Worm (Caenorhabditis elegans) whole organism, L2 larva: ENCODE results near the gene EGAP2.1.
A peak's percentile ranks its signal among the peaks of the same experiment; 100 is the strongest.

Experiments used
- C34F6.9 ChIP-seq: fragments of 150-350 bp; optimal IDR thresholded peaks from 2 replicates; lab custom pipeline; 2014; ENCODE audit warnings: missing biosample characterization, missing genetic modification characterization
- F13H6.1 ChIP-seq: sonication (generic microtip); optimal IDR thresholded peaks from 2 replicates; lab custom pipeline; 2016; ENCODE audit warnings: missing genetic modification characterization, missing compliant biosample characterization
- R02D3.7 ChIP-seq: fragments of 150-350 bp; optimal IDR thresholded peaks from 2 replicates; lab custom pipeline; 2014; ENCODE audit warnings: missing biosample characterization, missing genetic modification characterization
- Y55F3AM.14 ChIP-seq: fragments of 200-800 bp; sonication (Bioruptor generic); optimal IDR thresholded peaks from 2 replicates; lab custom pipeline; 2018; ENCODE audit warnings: mild to moderate bottlenecking, missing genetic modification characterization, missing compliant biosample characterization
- ZK546.5 ChIP-seq: sonication (generic microtip); optimal IDR thresholded peaks from 2 replicates; lab custom pipeline; 2017; ENCODE audit warnings: missing biosample characterization, missing genetic modification characterization
- alr-1 ChIP-seq: fragments of 150-350 bp; optimal IDR thresholded peaks from 2 replicates; lab custom pipeline; 2014; ENCODE audit warnings: missing biosample characterization, missing genetic modification characterization
- aly-2 ChIP-seq: fragments of 150-350 bp; optimal IDR thresholded peaks from 2 replicates; lab custom pipeline; 2014; ENCODE audit warnings: missing biosample characterization, missing genetic modification characterization
- ama-1 ChIP-seq: fragments of 150-350 bp; optimal IDR thresholded peaks from 2 replicates; lab custom pipeline; 2018; ENCODE audit warnings: inconsistent platforms
- blmp-1 ChIP-seq: sonication (generic microtip); optimal IDR thresholded peaks from 2 replicates; lab custom pipeline; 2017; ENCODE audit warnings: missing genetic modification characterization, mild to moderate bottlenecking, missing compliant biosample characterization, antibody characterized with exemption, moderate library complexity; ENCODE audit not compliant: insufficient read depth
- ceh-16 ChIP-seq: fragments of 150-350 bp; optimal IDR thresholded peaks from 2 replicates; lab custom pipeline; 2014; ENCODE audit warnings: missing biosample characterization, missing genetic modification characterization
- ceh-82 ChIP-seq: fragments of 150-350 bp; optimal IDR thresholded peaks from 2 replicates; lab custom pipeline; 2014; ENCODE audit warnings: missing biosample characterization, missing genetic modification characterization
- crh-2 ChIP-seq: sonication (generic microtip); optimal IDR thresholded peaks from 2 replicates; lab custom pipeline; 2017; ENCODE audit warnings: missing biosample characterization, missing genetic modification characterization
- dmd-4 ChIP-seq: sonication (generic microtip); optimal IDR thresholded peaks from 2 replicates; lab custom pipeline; 2017; ENCODE audit warnings: missing biosample characterization, missing genetic modification characterization
- egl-27 ChIP-seq: sonication (generic microtip); optimal IDR thresholded peaks from 3 replicates; lab custom pipeline; 2017; ENCODE audit warnings: missing biosample characterization, missing genetic modification reagents, missing genetic modification characterization
- elt-1 ChIP-seq: fragments of 150-350 bp; optimal IDR thresholded peaks from 2 replicates; lab custom pipeline; 2014; ENCODE audit warnings: missing biosample characterization, missing genetic modification characterization
- elt-3 ChIP-seq: sonication (generic microtip); optimal IDR thresholded peaks from 2 replicates; lab custom pipeline; 2017; ENCODE audit warnings: missing biosample characterization, missing genetic modification characterization
- fos-1 ChIP-seq: fragments of 150-350 bp; optimal IDR thresholded peaks from 2 replicates; lab custom pipeline; 2014; ENCODE audit warnings: missing biosample characterization, missing genetic modification characterization
- gmeb-1 ChIP-seq: fragments of 150-350 bp; optimal IDR thresholded peaks from 2 replicates; lab custom pipeline; 2014; ENCODE audit warnings: missing biosample characterization, missing genetic modification characterization
- lin-11 ChIP-seq: fragments of 150-350 bp; sonication (generic microtip); optimal IDR thresholded peaks from 2 replicates; lab custom pipeline; 2014; ENCODE audit warnings: missing biosample characterization, missing genetic modification characterization, inconsistent platforms, mixed read lengths
- lin-13 ChIP-seq: fragments of 150-350 bp; optimal IDR thresholded peaks from 2 replicates; lab custom pipeline; 2014; ENCODE audit warnings: missing biosample characterization, missing genetic modification reagents, missing genetic modification characterization
- lin-39 ChIP-seq: fragments of 150-350 bp; optimal IDR thresholded peaks from 2 replicates; lab custom pipeline; 2014; ENCODE audit warnings: missing biosample characterization, missing genetic modification reagents, missing genetic modification characterization
- lsy-2 ChIP-seq, 2 experiments: fragments of 150-350 bp in 1 of 2; sonication (generic microtip) in 1 of 2; optimal IDR thresholded peaks; 2 replicates each; lab custom pipeline; 2014 to 2017; ENCODE audit warnings: missing biosample characterization in 2 of 2, missing genetic modification characterization in 2 of 2
- mab-5 ChIP-seq: fragments of 150-350 bp; optimal IDR thresholded peaks from 2 replicates; lab custom pipeline; 2014; ENCODE audit warnings: missing biosample characterization, missing genetic modification characterization
- mbf-1 ChIP-seq: sonication (generic microtip); optimal IDR thresholded peaks from 2 replicates; lab custom pipeline; 2017; ENCODE audit warnings: missing biosample characterization, missing genetic modification characterization
- mdl-1 ChIP-seq, 2 experiments: fragments of 150-350 bp in 1 of 2; sonication (generic microtip) in 1 of 2; optimal IDR thresholded peaks; 2 replicates each; lab custom pipeline; 2017; ENCODE audit warnings: missing biosample characterization in 2 of 2, missing genetic modification characterization in 2 of 2
- nhr-10 ChIP-seq: sonication (generic microtip); optimal IDR thresholded peaks from 2 replicates; lab custom pipeline; 2017; ENCODE audit warnings: missing biosample characterization, missing genetic modification characterization
- nhr-11 ChIP-seq: fragments of 150-350 bp; optimal IDR thresholded peaks from 2 replicates; lab custom pipeline; 2014; ENCODE audit warnings: missing biosample characterization, missing genetic modification characterization
- nhr-12 ChIP-seq: fragments of 150-350 bp; optimal IDR thresholded peaks from 2 replicates; lab custom pipeline; 2014; ENCODE audit warnings: missing biosample characterization, missing genetic modification characterization
- nhr-129 ChIP-seq: fragments of 150-350 bp; optimal IDR thresholded peaks from 2 replicates; lab custom pipeline; 2014; ENCODE audit warnings: missing biosample characterization, missing genetic modification characterization
- nhr-21 ChIP-seq: fragments of 150-350 bp; optimal IDR thresholded peaks from 2 replicates; lab custom pipeline; 2014; ENCODE audit warnings: missing biosample characterization, missing genetic modification characterization
- nhr-23 ChIP-seq: fragments of 150-350 bp; optimal IDR thresholded peaks from 2 replicates; lab custom pipeline; 2014; ENCODE audit warnings: missing biosample characterization, missing genetic modification reagents, missing genetic modification characterization
- nhr-237 ChIP-seq: fragments of 150-350 bp; optimal IDR thresholded peaks from 2 replicates; lab custom pipeline; 2014; ENCODE audit warnings: missing biosample characterization, missing genetic modification characterization
- nhr-25 ChIP-seq: fragments of 150-350 bp; sonication (generic microtip); optimal IDR thresholded peaks from 3 replicates; lab custom pipeline; 2014; ENCODE audit warnings: missing biosample characterization, missing genetic modification characterization
- nhr-6 ChIP-seq: fragments of 150-350 bp; optimal IDR thresholded peaks from 2 replicates; lab custom pipeline; 2014; ENCODE audit warnings: missing biosample characterization, missing genetic modification characterization
- nhr-77 ChIP-seq: fragments of 150-350 bp; optimal IDR thresholded peaks from 2 replicates; lab custom pipeline; 2014; ENCODE audit warnings: missing biosample characterization, missing genetic modification characterization
- peb-1 ChIP-seq: fragments of 150-350 bp; optimal IDR thresholded peaks from 2 replicates; lab custom pipeline; 2014; ENCODE audit warnings: missing biosample characterization, missing genetic modification characterization
- sem-4 ChIP-seq: fragments of 150-350 bp; optimal IDR thresholded peaks from 2 replicates; lab custom pipeline; 2014; ENCODE audit warnings: missing biosample characterization, missing genetic modification reagents, missing genetic modification characterization
- skn-1 ChIP-seq: sonication (generic microtip); optimal IDR thresholded peaks from 2 replicates; lab custom pipeline; 2017; ENCODE audit warnings: missing biosample characterization, missing genetic modification characterization
- sma-3 ChIP-seq: sonication (generic microtip); optimal IDR thresholded peaks from 2 replicates; lab custom pipeline; 2016; ENCODE audit warnings: missing genetic modification reagents, missing genetic modification characterization, missing compliant biosample characterization
- sma-9 ChIP-seq, 2 experiments: fragments of 150-350 bp in 1 of 2; sonication (generic microtip) in 1 of 2; optimal IDR thresholded peaks; 2 replicates each; lab custom pipeline; 2014 to 2016; ENCODE audit warnings: missing genetic modification characterization in 2 of 2, mild to moderate bottlenecking in 1 of 2, missing biosample characterization in 1 of 2, missing compliant biosample characterization in 1 of 2, missing genetic modification reagents in 1 of 2, moderate library complexity in 1 of 2
- snpc-4 ChIP-seq: fragments of 150-350 bp; optimal IDR thresholded peaks from 2 replicates; lab custom pipeline; 2014; ENCODE audit warnings: missing biosample characterization, missing genetic modification characterization
- unc-39 ChIP-seq: fragments of 150-350 bp; optimal IDR thresholded peaks from 2 replicates; lab custom pipeline; 2014; ENCODE audit warnings: missing biosample characterization, missing genetic modification characterization
- unc-55 ChIP-seq: fragments of 150-350 bp; sonication (generic microtip); optimal IDR thresholded peaks from 3 replicates; lab custom pipeline; 2014; ENCODE audit warnings: missing biosample characterization, missing genetic modification reagents, missing genetic modification characterization
- unc-62 ChIP-seq: fragments of 150-350 bp; optimal IDR thresholded peaks from 2 replicates; lab custom pipeline; 2014; ENCODE audit warnings: missing biosample characterization, missing genetic modification reagents, missing genetic modification characterization
- zag-1 ChIP-seq: fragments of 150-350 bp; optimal IDR thresholded peaks from 2 replicates; lab custom pipeline; 2014; ENCODE audit warnings: missing biosample characterization, missing genetic modification characterization
- ztf-1 ChIP-seq: fragments of 200-800 bp; sonication (Bioruptor generic); conservative IDR thresholded peaks from 2 replicates; pipeline ENCODE4 v1.3.6; 2022; ENCODE audit warnings: missing genetic modification characterization, missing compliant biosample characterization
- ztf-11 ChIP-seq: sonication (generic microtip); optimal IDR thresholded peaks from 2 replicates; lab custom pipeline; 2017; ENCODE audit warnings: missing biosample characterization, missing genetic modification characterization
- ztf-4 ChIP-seq: fragments of 150-350 bp; optimal IDR thresholded peaks from 2 replicates; lab custom pipeline; 2014; ENCODE audit warnings: missing biosample characterization, missing genetic modification characterization

EGAP2.1 gene

DNA sequence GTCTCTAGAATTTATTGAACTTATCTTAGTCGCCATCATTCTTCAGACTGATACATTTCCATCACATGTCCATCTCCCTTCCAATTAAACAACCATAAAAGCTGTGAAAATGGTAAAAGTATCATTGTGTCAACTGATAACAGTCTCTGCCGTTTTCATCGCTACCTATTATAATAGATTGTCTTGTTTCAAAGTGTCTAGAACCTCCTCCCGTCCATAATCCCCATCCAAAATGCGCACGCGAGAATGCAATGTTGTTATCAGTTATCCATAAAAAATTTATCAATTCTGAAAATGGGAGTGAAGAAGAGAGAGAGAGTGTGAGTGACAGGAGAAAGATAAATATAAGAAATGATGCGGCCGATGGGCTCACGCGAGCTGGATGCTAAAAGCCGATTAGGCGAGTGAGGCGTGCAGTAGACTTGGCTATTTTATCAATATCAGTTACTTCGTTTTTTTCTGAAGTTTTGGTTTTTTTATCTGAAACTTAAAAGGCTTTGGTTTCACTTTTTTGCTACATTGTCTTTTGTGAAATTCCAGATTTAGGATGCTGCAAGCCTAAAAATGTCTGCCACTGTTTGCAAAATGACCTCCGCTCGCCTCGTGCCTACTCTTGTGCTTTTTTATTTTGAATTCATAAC lies 29.2 kb upstream of the EGAP2.1 start:
- no peak for TF ChIP-seq ama-1 (lab: Kevin White, UChicago)
- TF ChIP-seq skn-1, result peak; percentile 17
- TF ChIP-seq C34F6.9 (tag; lab: Kevin White, UChicago), result no peak
- no peak for TF ChIP-seq unc-39
- no peak for TF ChIP-seq ZK546.5
- no peak for TF ChIP-seq egl-27
- peak; percentile 15 for TF ChIP-seq nhr-129 (tag; lab: Kevin White, UChicago)
- TF ChIP-seq R02D3.7 (tag; lab: Kevin White, UChicago), result no peak
- TF ChIP-seq sma-9 (GFP tag; optimal IDR thresholded peaks at IDR 0.05; lab: Kevin White, UChicago), result peak; percentile 32
- no peak for TF ChIP-seq sma-9 (tag; optimal IDR thresholded peaks at IDR 0.05; lab: Kevin White, UChicago)
- TF ChIP-seq nhr-77 (tag; lab: Kevin White, UChicago), result no peak
- no peak for TF ChIP-seq elt-1 (tag; lab: Kevin White, UChicago)
- TF ChIP-seq nhr-12 (tag; lab: Kevin White, UChicago), result no peak
- no peak for TF ChIP-seq ztf-4 (tag; lab: Kevin White, UChicago)
- TF ChIP-seq F13H6.1 (tag; lab: Kevin White, UChicago), result peak; percentile 59
- TF ChIP-seq mdl-1 (tag; optimal IDR thresholded peaks at IDR 0.05; lab: Kevin White, UChicago), result peak in 1 of 2 experiments; percentile 38
- TF ChIP-seq gmeb-1 (tag; lab: Kevin White, UChicago), result peak; percentile 58
- no peak for TF ChIP-seq ceh-16
- TF ChIP-seq fos-1 (tag; lab: Kevin White, UChicago), result peak; percentile 81
- no peak for TF ChIP-seq peb-1 (tag; lab: Kevin White, UChicago)
- no peak for TF ChIP-seq nhr-21 (tag; lab: Kevin White, UChicago)
- peak in 1 of 2 experiments; percentile 6 for TF ChIP-seq lsy-2 (tag; optimal IDR thresholded peaks at IDR 0.05; lab: Kevin White, UChicago)
- peak; percentile 19 for TF ChIP-seq snpc-4
- TF ChIP-seq sma-3, result peak; percentile 47
- TF ChIP-seq nhr-10 (tag; lab: Kevin White, UChicago), result no peak
- no peak for TF ChIP-seq nhr-6 (tag; lab: Kevin White, UChicago)

ce11 chrII:5202930-5203329 lies 28.3 kb upstream of the EGAP2.1 start, which contains the start of gene ampd-1:
ampd-1 (plus strand) TSS chrII:5203322.
- TF ChIP-seq nhr-23 (tag; lab: Kevin White, UChicago), result no peak
- no peak for TF ChIP-seq nhr-77 (tag; lab: Kevin White, UChicago)
- no peak for TF ChIP-seq nhr-237 (tag; lab: Kevin White, UChicago)
- TF ChIP-seq sma-9 (GFP tag; optimal IDR thresholded peaks at IDR 0.05; lab: Kevin White, UChicago), result peak; percentile 30
- no peak for TF ChIP-seq sma-9 (tag; optimal IDR thresholded peaks at IDR 0.05; lab: Kevin White, UChicago)
- no peak for TF ChIP-seq nhr-21 (tag; lab: Kevin White, UChicago)
- TF ChIP-seq fos-1 (tag; lab: Kevin White, UChicago), result peak; percentile 60
- no peak for TF ChIP-seq crh-2 (tag; lab: Kevin White, UChicago)
- no peak for TF ChIP-seq ceh-82
- no peak for TF ChIP-seq snpc-4
- TF ChIP-seq sem-4 (tag; lab: Kevin White, UChicago), result no peak
- no peak for TF ChIP-seq egl-27
- no peak for TF ChIP-seq ztf-1
- TF ChIP-seq aly-2, result no peak
- TF ChIP-seq nhr-10 (tag; lab: Kevin White, UChicago), result no peak
- no peak for TF ChIP-seq unc-62 (GFP tag; lab: Kevin White, UChicago)
- no peak for TF ChIP-seq dmd-4 (tag; lab: Kevin White, UChicago)
- TF ChIP-seq gmeb-1 (tag; lab: Kevin White, UChicago), result peak; percentile 24
- TF ChIP-seq nhr-25 (tag; lab: Kevin White, UChicago), result no peak
- TF ChIP-seq lin-13 (GFP tag; lab: Kevin White, UChicago), result no peak
- no peak for TF ChIP-seq unc-39
- peak; percentile 27 for TF ChIP-seq F13H6.1 (tag; lab: Kevin White, UChicago)
- no peak for TF ChIP-seq nhr-11 (tag; lab: Kevin White, UChicago)
- TF ChIP-seq R02D3.7 (tag; lab: Kevin White, UChicago), result no peak
- no peak for TF ChIP-seq mbf-1 (tag; lab: Kevin White, UChicago)
- peak; percentile 6 for TF ChIP-seq skn-1
- TF ChIP-seq peb-1 (tag; lab: Kevin White, UChicago), result no peak
- no peak for TF ChIP-seq Y55F3AM.14 (GFP tag; lab: Kevin White, UChicago)
- TF ChIP-seq unc-55, result no peak
- TF ChIP-seq ZK546.5, result no peak
- TF ChIP-seq alr-1 (tag; lab: Kevin White, UChicago), result no peak
- no peak for TF ChIP-seq elt-3 (tag; lab: Kevin White, UChicago)
- no peak for TF ChIP-seq blmp-1 (tag; lab: Kevin White, UChicago)
- no peak for TF ChIP-seq ceh-16
- TF ChIP-seq lsy-2 (tag; optimal IDR thresholded peaks at IDR 0.05; lab: Kevin White, UChicago), result no peak
- TF ChIP-seq lin-39 (tag; lab: Kevin White, UChicago), result no peak
- peak; percentile 38 for TF ChIP-seq C34F6.9 (tag; lab: Kevin White, UChicago)
- no peak for TF ChIP-seq mdl-1 (tag; optimal IDR thresholded peaks at IDR 0.05; lab: Kevin White, UChicago)
- no peak for TF ChIP-seq ztf-4 (tag; lab: Kevin White, UChicago)
- TF ChIP-seq zag-1 (tag; lab: Kevin White, UChicago), result no peak
- no peak for TF ChIP-seq ztf-11 (tag; lab: Kevin White, UChicago)
- peak; percentile 47 for TF ChIP-seq nhr-129 (tag; lab: Kevin White, UChicago)
- TF ChIP-seq lin-11 (tag; lab: Kevin White, UChicago), result no peak
- peak; percentile 16 for TF ChIP-seq sma-3
- TF ChIP-seq nhr-6 (tag; lab: Kevin White, UChicago), result no peak
- TF ChIP-seq mab-5 (tag; lab: Kevin White, UChicago), result no peak
- no peak for TF ChIP-seq elt-1 (tag; lab: Kevin White, UChicago)
- TF ChIP-seq ama-1 (lab: Kevin White, UChicago), result no peak
